Worm (Caenorhabditis elegans): ENCODE measurements around the gene M01F1.9.

The M01F1.9 gene

DNA sequence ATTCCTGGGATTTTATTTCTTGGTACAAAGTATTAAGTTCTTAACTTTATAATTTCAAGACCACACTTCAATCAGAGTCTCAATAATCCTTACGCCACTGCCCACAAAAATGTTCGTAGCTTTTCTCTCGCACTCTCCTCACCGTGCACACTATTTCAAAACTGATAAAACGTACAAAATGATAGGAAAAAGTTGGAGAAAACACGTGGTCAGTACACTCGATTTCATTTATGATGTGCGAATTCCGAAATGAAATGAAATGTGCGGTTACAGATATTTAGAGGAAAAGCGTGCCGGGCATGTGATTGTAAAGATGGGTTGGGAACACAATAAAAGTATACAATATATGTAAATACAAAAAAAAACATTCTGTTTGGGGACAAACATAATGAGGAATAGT lies 21.6 kb upstream of the M01F1.9 start (continued):
- TF ChIP-seq zag-1 (tag; optimal IDR thresholded peaks at IDR 0.05), result no peak
- no peak for TF ChIP-seq F26F4.8 (GFP tag; conservative IDR thresholded peaks at IDR 0.05)
- no peak for TF ChIP-seq F44E2.7 (GFP tag; IDR thresholded peaks at IDR 0.05)
- TF ChIP-seq nhr-28 (tag; optimal IDR thresholded peaks at IDR 0.05), result peak; percentile 65
- no peak for TF ChIP-seq zip-11 (GFP tag; IDR thresholded peaks at IDR 0.05)
- TF ChIP-seq daf-16 (GFP tag; optimal IDR thresholded peaks at IDR 0.05), result no peak
- peak; percentile 67 for TF ChIP-seq daf-16 (tag; optimal IDR thresholded peaks at IDR 0.05)
- no peak for TF ChIP-seq fos-1 (tag; optimal IDR thresholded peaks at IDR 0.05)
- TF ChIP-seq unc-39 (tag; optimal IDR thresholded peaks at IDR 0.05), result no peak
- TF ChIP-seq fkh-10 (GFP tag; optimal IDR thresholded peaks at IDR 0.05), result no peak
- TF ChIP-seq lin-1 (GFP tag; IDR thresholded peaks at IDR 0.05), result 0 out of 2 replicates have a peak, but pooled peaks have one; percentile 50
- peak in 1 of 2 experiments; percentile 52 for TF ChIP-seq mdl-1 (tag; optimal IDR thresholded peaks at IDR 0.05)
- no peak for TF ChIP-seq nhr-42 (GFP tag; IDR thresholded peaks at IDR 0.05)
- peak; percentile 77 for TF ChIP-seq nhr-48 (tag; optimal IDR thresholded peaks at IDR 0.05)
- no peak for TF ChIP-seq gei-8 (GFP tag; optimal IDR thresholded peaks at IDR 0.05)

DNA sequence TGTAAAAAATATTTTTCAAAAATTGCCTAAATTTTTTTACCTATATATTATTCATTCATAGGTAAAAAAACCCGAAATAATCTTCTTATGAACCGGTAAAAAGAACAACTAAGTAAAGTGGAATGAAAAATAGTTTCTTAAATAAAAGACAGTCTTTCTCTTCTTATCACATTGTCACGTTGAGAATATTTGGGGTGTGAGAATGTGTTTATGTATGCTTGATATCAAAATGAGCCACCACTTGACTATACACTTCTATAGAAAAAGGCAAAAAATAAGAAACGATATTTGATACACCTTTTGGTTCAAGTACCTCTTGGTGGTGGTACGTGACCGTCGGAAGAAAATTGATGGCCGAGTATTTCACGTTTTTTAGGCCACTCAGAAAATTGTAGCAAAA lies 20.6 kb upstream of the M01F1.9 start, which contains the start of gene hmit-1.3:
Gene hmit-1.3 (minus strand): TSS at position 103 of the 400 bp plus-strand sequence.
- no peak for TF ChIP-seq fkh-10 (GFP tag; optimal IDR thresholded peaks at IDR 0.05)
- peak; percentile 20 for TF ChIP-seq pqm-1 (tag; optimal IDR thresholded peaks at IDR 0.05)
- TF ChIP-seq hlh-11 (tag; optimal IDR thresholded peaks at IDR 0.05), result peak; percentile 18
- no peak for TF ChIP-seq spr-3 (GFP tag; optimal IDR thresholded peaks at IDR 0.05)
- no peak for TF ChIP-seq saeg-2 (GFP tag; IDR thresholded peaks at IDR 0.05)
- no peak for TF ChIP-seq sdz-12 (GFP tag; optimal IDR thresholded peaks at IDR 0.05)
- TF ChIP-seq F49E8.2 (tag; optimal IDR thresholded peaks at IDR 0.05; ENCODE audit: borderline replicate concordance), result no peak
- no peak for TF ChIP-seq ZK337.2 (GFP tag; IDR thresholded peaks at IDR 0.05)
- no peak for TF ChIP-seq daf-8 (GFP tag; IDR thresholded peaks at IDR 0.05)
- no peak for TF ChIP-seq F37D6.2 (tag; optimal IDR thresholded peaks at IDR 0.05)
- peak; percentile 57 for TF ChIP-seq hlh-30 (tag; optimal IDR thresholded peaks at IDR 0.05; ENCODE audit: insufficient read depth)
- no peak for TF ChIP-seq php-3 (GFP tag; IDR thresholded peaks at IDR 0.05)
- TF ChIP-seq mdt-29 (GFP tag; IDR thresholded peaks at IDR 0.05), result no peak
- TF ChIP-seq daf-16 (GFP tag; optimal IDR thresholded peaks at IDR 0.05), result no peak
- TF ChIP-seq daf-16 (tag; optimal IDR thresholded peaks at IDR 0.05), result peak; percentile 71
- no peak for TF ChIP-seq hif-1 (tag; optimal IDR thresholded peaks at IDR 0.05)
- no peak for TF ChIP-seq arid-1 (GFP tag; conservative IDR thresholded peaks at IDR 0.05)
- no peak for TF ChIP-seq nhr-10 (tag; optimal IDR thresholded peaks at IDR 0.05)
- TF ChIP-seq dmd-9 (GFP tag; IDR thresholded peaks at IDR 0.05), result no peak
- no peak for TF ChIP-seq ceh-44 (GFP tag; IDR thresholded peaks at IDR 0.05)
- no peak for TF ChIP-seq snpc-1.2 (GFP tag; IDR thresholded peaks at IDR 0.05)
- TF ChIP-seq unc-130 (GFP tag; optimal IDR thresholded peaks at IDR 0.05), result no peak
- no peak for TF ChIP-seq madf-9 (GFP tag; conservative IDR thresholded peaks at IDR 0.05)
- no peak for TF ChIP-seq T20F7.1 (GFP tag; optimal IDR thresholded peaks at IDR 0.05)
- TF ChIP-seq lin-38 (GFP tag; IDR thresholded peaks at IDR 0.05), result no peak
- TF ChIP-seq lin-1 (GFP tag; IDR thresholded peaks at IDR 0.05), result no peak
- no peak for TF ChIP-seq cey-2 (tag; optimal IDR thresholded peaks at IDR 0.05; ENCODE audit: borderline replicate concordance, insufficient read depth)
- TF ChIP-seq ceh-82 (tag; optimal IDR thresholded peaks at IDR 0.05), result no peak
- TF ChIP-seq Y105C5A.15 (GFP tag; IDR thresholded peaks at IDR 0.05), result no peak
- TF ChIP-seq nhr-41 (GFP tag; IDR thresholded peaks at IDR 0.05), result no peak
- no peak for TF ChIP-seq ctbp-1 (GFP tag; IDR thresholded peaks at IDR 0.05)
- 0 out of 2 replicates have a peak, but pooled peaks have one; percentile 15 for TF ChIP-seq dmd-6 (GFP tag; IDR thresholded peaks at IDR 0.05)
- TF ChIP-seq zfp-2 (tag; optimal IDR thresholded peaks at IDR 0.05), result no peak
- TF ChIP-seq dve-1 (tag; optimal IDR thresholded peaks at IDR 0.05; ENCODE audit: insufficient read depth), result peak; percentile 17
- TF ChIP-seq nhr-28 (tag; optimal IDR thresholded peaks at IDR 0.05), result peak; percentile 25
- TF ChIP-seq ceh-20 (GFP tag; IDR thresholded peaks at IDR 0.05), result no peak
- no peak for TF ChIP-seq hmg-1.1 (GFP tag; IDR thresholded peaks at IDR 0.05)
- TF ChIP-seq skn-1 (tag; optimal IDR thresholded peaks at IDR 0.05), result no peak
- TF ChIP-seq lin-15B (tag; optimal IDR thresholded peaks at IDR 0.05), result no peak
- no peak for TF ChIP-seq ceh-28 (tag; optimal IDR thresholded peaks at IDR 0.05)

All from whole organism, L4 larva.